Worm (Caenorhabditis elegans) whole organism, L2 larva: Measurements from ENCODE around the gene ceh-23.

Experiments used
- lin-11 ChIP-seq: fragments of 150-350 bp; sonication (generic microtip); optimal IDR thresholded peaks from 2 replicates; lab custom pipeline; 2014; ENCODE audit warnings: missing biosample characterization, missing genetic modification characterization, inconsistent platforms, mixed read lengths
- ztf-4 ChIP-seq: fragments of 150-350 bp; optimal IDR thresholded peaks from 2 replicates; lab custom pipeline; 2014; ENCODE audit warnings: missing biosample characterization, missing genetic modification characterization

- no peak for TF ChIP-seq lin-11
- no peak for TF ChIP-seq ztf-4 (tag; lab: Kevin White, UChicago)
Measured at ce11 chrIII:7865238-7865761, 25.9 kb downstream of the ceh-23 start, which contains the start of gene slc-17.3.
